Fruit fly (Drosophila melanogaster) whole organism, embryonic: ENCODE measurements around the gene CG32437.

Experiments used
- Atf6 ChIP-seq: fragments of 200-800 bp; sonication (Bioruptor generic); IDR thresholded peaks from 2 replicates; pipeline ENCODE4 v1.3.6; 2022; ENCODE audit warnings: missing biosample characterization, missing genetic modification characterization
- B-H1 ChIP-seq: fragments of 200-800 bp; sonication (Bioruptor generic); IDR thresholded peaks from 3 replicates; pipeline ENCODE4 v1.3.6; 2022; ENCODE audit warnings: missing biosample characterization, missing genetic modification characterization
- Blimp-1 ChIP-seq: fragments of 200-800 bp; sonication (Bioruptor generic); optimal IDR thresholded peaks from 3 replicates; lab custom pipeline; 2018; ENCODE audit warnings: missing biosample characterization, missing genetic modification characterization, mild to moderate bottlenecking, moderate library complexity, missing genetic modification reagents
- Bteb2 ChIP-seq: fragments of 200-800 bp; sonication (Bioruptor generic); optimal IDR thresholded peaks from 2 replicates; lab custom pipeline; 2016; ENCODE audit warnings: missing biosample characterization, missing genetic modification characterization
- CG10147 ChIP-seq: fragments of 200-800 bp; sonication (Bioruptor generic); optimal IDR thresholded peaks from 2 replicates; lab custom pipeline; 2019; ENCODE audit warnings: missing biosample characterization, mild to moderate bottlenecking, missing genetic modification characterization, moderate library complexity
- CG11723 ChIP-seq: fragments of 200-800 bp; sonication (Bioruptor generic); optimal IDR thresholded peaks from 2 replicates; lab custom pipeline; 2017; ENCODE audit warnings: missing biosample characterization, mild to moderate bottlenecking, missing genetic modification characterization
- CG12155 ChIP-seq: fragments of 200-800 bp; sonication (Bioruptor generic); optimal IDR thresholded peaks from 3 replicates; lab custom pipeline; 2016; ENCODE audit warnings: missing biosample characterization, missing genetic modification characterization
- CG14050 ChIP-seq: fragments of 200-800 bp; sonication (Bioruptor generic); IDR thresholded peaks from 3 replicates; pipeline ENCODE4 v1.3.6; 2022; ENCODE audit warnings: missing biosample characterization, missing genetic modification characterization
- CG15073 ChIP-seq: fragments of 200-800 bp; sonication (Bioruptor generic); optimal IDR thresholded peaks from 2 replicates; lab custom pipeline; 2016; ENCODE audit warnings: missing biosample characterization, missing genetic modification characterization
- CG16863 ChIP-seq: fragments of 200-800 bp; sonication (Bioruptor generic); optimal IDR thresholded peaks from 3 replicates; lab custom pipeline; 2016; ENCODE audit warnings: missing biosample characterization, missing genetic modification characterization
- CG17359 ChIP-seq: fragments of 200-800 bp; sonication (Bioruptor generic); optimal IDR thresholded peaks from 3 replicates; lab custom pipeline; 2018; ENCODE audit warnings: missing biosample characterization, mild to moderate bottlenecking, missing genetic modification characterization, moderate library complexity
- CG2116 ChIP-seq: fragments of 200-800 bp; sonication (Bioruptor generic); optimal IDR thresholded peaks from 3 replicates; lab custom pipeline; 2018; ENCODE audit warnings: missing biosample characterization, mild to moderate bottlenecking, missing genetic modification characterization
- CG2202 ChIP-seq: fragments of 200-800 bp; sonication (Bioruptor generic); optimal IDR thresholded peaks from 2 replicates; lab custom pipeline; 2018; ENCODE audit warnings: missing biosample characterization, mild to moderate bottlenecking, missing genetic modification characterization
- CG32772 ChIP-seq: fragments of 200-800 bp; sonication (Bioruptor generic); IDR thresholded peaks from 2 replicates; pipeline ENCODE4 v1.3.6; 2022; ENCODE audit warnings: missing biosample characterization, missing genetic modification characterization
- CG34422 ChIP-seq: fragments of 200-800 bp; sonication (Bioruptor generic); IDR thresholded peaks from 3 replicates; pipeline ENCODE4 v1.3.6; 2022; ENCODE audit warnings: missing biosample characterization, missing genetic modification characterization
- CG5245 ChIP-seq: fragments of 200-800 bp; sonication (Bioruptor generic); optimal IDR thresholded peaks from 3 replicates; lab custom pipeline; 2016; ENCODE audit warnings: missing biosample characterization, missing genetic modification characterization
- CG6272 ChIP-seq: fragments of 200-800 bp; sonication (Bioruptor generic); IDR thresholded peaks from 2 replicates; pipeline ENCODE4 v1.3.6; 2022; ENCODE audit warnings: missing biosample characterization, missing genetic modification characterization
- CG7357 ChIP-seq: fragments of 200-800 bp; sonication (Bioruptor generic); IDR thresholded peaks from 3 replicates; pipeline ENCODE4 v1.3.6; 2022; ENCODE audit warnings: missing biosample characterization, missing genetic modification characterization
- CG7556 ChIP-seq: fragments of 200-800 bp; sonication (Bioruptor generic); optimal IDR thresholded peaks from 2 replicates; lab custom pipeline; 2017; ENCODE audit warnings: missing biosample characterization, mild to moderate bottlenecking, missing genetic modification characterization
- CG7928 ChIP-seq: fragments of 200-800 bp; sonication (Bioruptor generic); optimal IDR thresholded peaks from 2 replicates; lab custom pipeline; 2017; ENCODE audit warnings: missing biosample characterization, mild to moderate bottlenecking, missing genetic modification characterization
- CG8388 ChIP-seq: fragments of 200-800 bp; sonication (Bioruptor generic); optimal IDR thresholded peaks from 2 replicates; lab custom pipeline; 2019; ENCODE audit warnings: missing biosample characterization, mild to moderate bottlenecking, missing genetic modification characterization, moderate library complexity
- CHES-1-like ChIP-seq: fragments of 200-800 bp; sonication (Bioruptor generic); optimal IDR thresholded peaks from 2 replicates; lab custom pipeline; 2016; ENCODE audit warnings: missing biosample characterization, missing genetic modification characterization
- Dp ChIP-seq: fragments of 200-800 bp; sonication (Bioruptor generic); optimal IDR thresholded peaks from 2 replicates; lab custom pipeline; 2018; ENCODE audit warnings: missing biosample characterization, mild to moderate bottlenecking, missing genetic modification characterization, moderate library complexity
- ERR ChIP-seq: fragments of 200-800 bp; sonication (Bioruptor generic); optimal IDR thresholded peaks from 2 replicates; lab custom pipeline; 2016; ENCODE audit warnings: missing biosample characterization, missing genetic modification characterization
- H2.0 ChIP-seq: fragments of 200-800 bp; sonication (Bioruptor generic); IDR thresholded peaks from 2 replicates; pipeline ENCODE4 v1.3.6; 2022; ENCODE audit warnings: missing biosample characterization, missing genetic modification characterization
- Hsf ChIP-seq: fragments of 200-800 bp; sonication (Bioruptor generic); optimal IDR thresholded peaks from 3 replicates; lab custom pipeline; 2016; ENCODE audit warnings: missing biosample characterization, missing genetic modification characterization
- Med ChIP-seq: fragments of 200-800 bp; sonication (Bioruptor generic); peaks from one replicate; lab custom pipeline; 2016; ENCODE audit warnings: missing biosample characterization, missing genetic modification characterization, mild to moderate bottlenecking, inconsistent platforms, moderate library complexity
- Scr ChIP-seq: fragments of 200-800 bp; sonication (Bioruptor generic); IDR thresholded peaks from 2 replicates; pipeline ENCODE4 v1.3.6; 2022; ENCODE audit warnings: missing biosample characterization, missing genetic modification characterization; ENCODE audit not compliant: partially characterized antibody
- Side ChIP-seq: fragments of 200-800 bp; sonication (Bioruptor generic); optimal IDR thresholded peaks from 2 replicates; lab custom pipeline; 2016; ENCODE audit warnings: missing biosample characterization, missing genetic modification characterization
- Sry-δ ChIP-seq: fragments of 200-800 bp; sonication (Bioruptor generic); optimal IDR thresholded peaks from 2 replicates; lab custom pipeline; 2016; ENCODE audit warnings: missing biosample characterization, missing genetic modification characterization
- Usf ChIP-seq: fragments of 200-800 bp; sonication (Bioruptor generic); optimal IDR thresholded peaks from 2 replicates; lab custom pipeline; 2017; ENCODE audit warnings: missing genotype, missing biosample characterization, missing genetic modification characterization
- az2 ChIP-seq: fragments of 200-800 bp; sonication (Bioruptor generic); optimal IDR thresholded peaks from 3 replicates; lab custom pipeline; 2016; ENCODE audit warnings: missing biosample characterization, missing genetic modification characterization
- bcd ChIP-seq: fragments of 200-800 bp; sonication (Bioruptor generic); optimal IDR thresholded peaks from 2 replicates; lab custom pipeline; 2017; ENCODE audit warnings: missing biosample characterization, mild to moderate bottlenecking, missing genetic modification characterization
- cg ChIP-seq: fragments of 200-800 bp; sonication (Bioruptor generic); optimal IDR thresholded peaks from 3 replicates; lab custom pipeline; 2019; ENCODE audit warnings: missing biosample characterization, mild to moderate bottlenecking, missing genetic modification characterization, moderate library complexity
- ci ChIP-seq: fragments of 200-800 bp; sonication (Bioruptor generic); IDR thresholded peaks from 3 replicates; pipeline ENCODE4 v1.3.6; 2022; ENCODE audit warnings: missing biosample characterization, missing genetic modification characterization
- dmrt11E ChIP-seq: fragments of 200-800 bp; sonication (Bioruptor generic); optimal IDR thresholded peaks from 3 replicates; lab custom pipeline; 2018; ENCODE audit warnings: missing biosample characterization, mild to moderate bottlenecking, missing genetic modification characterization, moderate library complexity
- dmrt99B ChIP-seq: fragments of 200-800 bp; sonication (Bioruptor generic); optimal IDR thresholded peaks from 2 replicates; lab custom pipeline; 2018; ENCODE audit warnings: missing biosample characterization, mild to moderate bottlenecking, missing genetic modification characterization, moderate library complexity
- exex ChIP-seq: fragments of 200-800 bp; sonication (Bioruptor generic); optimal IDR thresholded peaks from 4 replicates; lab custom pipeline; 2018; ENCODE audit warnings: missing biosample characterization, mild to moderate bottlenecking, missing genetic modification characterization, moderate library complexity
- gcm ChIP-seq: fragments of 200-800 bp; sonication (Bioruptor generic); optimal IDR thresholded peaks from 2 replicates; lab custom pipeline; 2019; ENCODE audit warnings: missing biosample characterization, mild to moderate bottlenecking, missing genetic modification characterization, moderate library complexity
- hb ChIP-seq: fragments of 200-800 bp; sonication (Bioruptor generic); IDR thresholded peaks from 3 replicates; pipeline ENCODE4 v1.3.6; 2022; ENCODE audit warnings: missing biosample characterization, missing genetic modification characterization; ENCODE audit not compliant: partially characterized antibody
- hbn ChIP-seq: fragments of 200-800 bp; sonication (Bioruptor generic); IDR thresholded peaks from 2 replicates; pipeline ENCODE4 v1.3.6; 2022; ENCODE audit warnings: missing biosample characterization, missing genetic modification characterization; ENCODE audit not compliant: partially characterized antibody
- jumu ChIP-seq: fragments of 200-800 bp; sonication (Bioruptor generic); optimal IDR thresholded peaks from 3 replicates; lab custom pipeline; 2016; ENCODE audit warnings: missing biosample characterization, missing genetic modification characterization
- kay ChIP-seq: fragments of 200-800 bp; sonication (Bioruptor generic); optimal IDR thresholded peaks from 2 replicates; lab custom pipeline; 2016; ENCODE audit warnings: missing biosample characterization, missing genetic modification characterization
- nau ChIP-seq: fragments of 200-800 bp; sonication (Bioruptor generic); optimal IDR thresholded peaks from 3 replicates; lab custom pipeline; 2017; ENCODE audit warnings: missing biosample characterization, mild to moderate bottlenecking, missing genetic modification characterization, missing genetic modification reagents
- nom ChIP-seq: fragments of 200-800 bp; sonication (Bioruptor generic); optimal IDR thresholded peaks from 2 replicates; lab custom pipeline; 2017; ENCODE audit warnings: missing biosample characterization, missing genetic modification characterization, mild to moderate bottlenecking, moderate library complexity, missing genetic modification reagents
- pita ChIP-seq: fragments of 200-800 bp; sonication (Bioruptor generic); optimal IDR thresholded peaks from 2 replicates; lab custom pipeline; 2017; ENCODE audit warnings: missing biosample characterization, mild to moderate bottlenecking, missing genetic modification characterization
- prd ChIP-seq, 3 experiments: fragments of >200 bp in 2 of 3; fragments of 200-800 bp in 1 of 3; sonication (Bioruptor generic) in 1 of 3; optimal IDR thresholded peaks in 2 of 3; IDR thresholded peaks in 1 of 3; 2 replicates in 2 of 3; 3 replicates in 1 of 3; pipeline versions ENCODE4 v1.3.6 to Lab custom; 2017 to 2022; ENCODE audit warnings: missing biosample characterization in 1 of 3, missing genetic modification characterization in 1 of 3
- schlank ChIP-seq: fragments of 200-800 bp; sonication (Bioruptor generic); optimal IDR thresholded peaks from 2 replicates; lab custom pipeline; 2018; ENCODE audit warnings: missing biosample characterization, mild to moderate bottlenecking, missing genetic modification characterization
- slbo ChIP-seq: fragments of 200-800 bp; sonication (Bioruptor generic); IDR thresholded peaks from 2 replicates; pipeline ENCODE4 v1.3.6; 2022; ENCODE audit warnings: missing biosample characterization, missing genetic modification characterization

Gene CG32437

DNA sequence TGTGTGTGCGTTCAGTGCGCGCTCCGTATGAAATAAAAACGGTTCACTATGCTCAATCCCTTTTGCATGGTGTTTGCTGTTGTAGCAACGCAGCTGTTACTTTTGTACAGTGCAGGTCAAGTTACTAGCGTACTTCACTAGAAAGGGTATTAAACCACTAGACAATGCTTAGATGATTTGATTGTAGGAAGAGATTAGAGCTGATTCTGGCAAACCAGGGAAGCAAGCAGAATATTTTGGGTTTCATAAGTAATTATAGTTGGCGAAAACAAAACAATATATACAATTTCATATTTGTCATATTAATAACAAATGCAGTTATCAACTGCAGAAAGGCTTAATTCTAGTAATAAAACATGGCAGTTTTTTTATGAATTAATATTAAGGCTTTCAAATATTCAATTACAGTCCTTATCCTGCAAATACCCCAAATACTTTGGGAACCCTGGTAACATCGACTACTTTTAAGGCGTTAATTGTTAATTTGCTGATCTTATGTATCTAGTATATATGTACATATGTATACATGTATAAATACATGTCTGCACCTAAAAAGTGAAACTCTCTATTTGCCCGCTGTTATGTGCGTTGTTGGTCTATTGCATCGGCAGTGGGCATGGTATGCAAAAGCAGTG, 10.2 kb upstream of the CG32437 start (continued):
- peak; percentile 15 for TF ChIP-seq nau
- TF ChIP-seq CG32772 = no peak
- no peak for TF ChIP-seq Blimp-1 (GFP tag; lab: Kevin White, UChicago)
- peak; percentile 59 for TF ChIP-seq Hsf (GFP tag; lab: Kevin White, UChicago)
- TF ChIP-seq cg (GFP tag; lab: Kevin White, UChicago) = peak; percentile 20
- peak; percentile 89 for TF ChIP-seq Med (GFP tag; lab: Kevin White, UChicago)
- peak; percentile 48 for TF ChIP-seq CG17359 (tag; lab: Kevin White, UChicago)
- TF ChIP-seq CG7357 (GFP tag; lab: Robert Waterston, UW) = no peak
- TF ChIP-seq Atf6 = 0 out of 2 replicates have a peak, but pooled peaks have one; percentile 8
- peak; percentile 59; the same call in 2 of the 3 replicates for TF ChIP-seq ci (GFP tag; lab: Robert Waterston, UW)
- no peak for TF ChIP-seq hb (GFP tag; lab: Robert Waterston, UW)
- TF ChIP-seq CG6272 (GFP tag; lab: Robert Waterston, UW) = no peak
- no peak for TF ChIP-seq ERR (GFP tag; lab: Kevin White, UChicago)
- peak; percentile 49 for TF ChIP-seq bcd (GFP tag; lab: Kevin White, UChicago)
- TF ChIP-seq Dp = no peak
- TF ChIP-seq CG2202 (tag; lab: Kevin White, UChicago) = no peak
- TF ChIP-seq hbn (GFP tag; lab: Robert Waterston, UW) = no peak
- peak; percentile 27 for TF ChIP-seq CG2116 (GFP tag; lab: Kevin White, UChicago)
- TF ChIP-seq kay (GFP tag; lab: Kevin White, UChicago) = no peak
- no peak for TF ChIP-seq pita (GFP tag; lab: Kevin White, UChicago)
- TF ChIP-seq CG7556 (GFP tag; lab: Kevin White, UChicago) = peak; percentile 65
- no peak for TF ChIP-seq nom (GFP tag; lab: Kevin White, UChicago)
- no peak for TF ChIP-seq CG10147
- peak; percentile 46 for TF ChIP-seq CG8388 (GFP tag; lab: Kevin White, UChicago)
- TF ChIP-seq B-H1 (GFP tag; lab: Robert Waterston, UW) = no peak; the same call in 2 of the 3 replicates
- no peak for TF ChIP-seq CHES-1-like (GFP tag; lab: Kevin White, UChicago)
- TF ChIP-seq CG7928 (GFP tag; lab: Kevin White, UChicago) = no peak
- TF ChIP-seq CG16863 = peak; percentile 43
- TF ChIP-seq Scr (GFP tag; lab: Robert Waterston, UW) = no peak
- peak; percentile 61 for TF ChIP-seq az2 (GFP tag; lab: Kevin White, UChicago)
- TF ChIP-seq Usf (GFP tag; lab: Kevin White, UChicago) = no peak
- TF ChIP-seq Sry-δ (GFP tag; lab: Kevin White, UChicago) = no peak
- TF ChIP-seq Bteb2 (GFP tag; lab: Kevin White, UChicago) = peak; percentile 32
- no peak for TF ChIP-seq exex (tag; lab: Kevin White, UChicago)
- peak; percentile 8 for TF ChIP-seq CG12155 (GFP tag; lab: Kevin White, UChicago)
- TF ChIP-seq jumu = no peak
- TF ChIP-seq CG11723 (GFP tag; lab: Kevin White, UChicago) = no peak
- TF ChIP-seq H2.0 (GFP tag; lab: Robert Waterston, UW) = peak; percentile 53; the same call in 1 of the 2 replicates
- TF ChIP-seq dmrt11E (tag; lab: Kevin White, UChicago) = peak; percentile 7
- no peak for TF ChIP-seq schlank (tag; lab: Kevin White, UChicago)
- peak; percentile 69 for TF ChIP-seq slbo (GFP tag; lab: Robert Waterston, UW)
- no peak for TF ChIP-seq CG14050 (GFP tag; lab: Robert Waterston, UW)
- TF ChIP-seq dmrt99B = peak; percentile 82
- no peak for TF ChIP-seq CG15073 (GFP tag; lab: Kevin White, UChicago)
- 0 out of 3 replicates have a peak, but pooled peaks have one; percentile 30 for TF ChIP-seq CG34422
- no peak for TF ChIP-seq prd (optimal IDR thresholded peaks at IDR 0.05; lab: Kevin White, UChicago)
- TF ChIP-seq prd (GFP tag; IDR thresholded peaks at IDR 0.05; lab: Robert Waterston, UW) = peak; percentile 44; the same call in 1 of the 3 replicates
- peak; percentile 1 for TF ChIP-seq Side (GFP tag; lab: Kevin White, UChicago)
- no peak for TF ChIP-seq gcm
- TF ChIP-seq CG5245 (GFP tag; lab: Kevin White, UChicago) = peak; percentile 25
